Fruit fly (Drosophila melanogaster): ENCODE results near the gene CG9215.

The CG9215 gene

DNA sequence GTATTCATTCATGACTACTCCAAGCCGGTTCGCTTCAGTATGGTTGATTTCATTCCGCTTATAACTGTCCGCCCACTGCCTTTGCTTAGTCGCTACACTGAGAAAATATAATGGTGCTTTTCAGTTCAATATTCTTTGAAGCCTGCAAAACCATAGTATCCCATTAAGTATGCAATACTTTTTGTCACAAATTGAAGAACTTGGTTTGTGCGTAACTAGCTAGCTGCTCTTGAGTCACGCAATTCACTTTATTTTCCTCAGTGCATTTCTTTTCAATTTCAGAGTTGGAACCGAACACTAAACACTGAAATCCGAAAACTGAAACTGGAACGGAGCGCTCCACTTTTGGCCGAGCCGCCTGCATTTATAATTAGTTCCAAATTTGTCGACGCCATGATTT is 17.0 kb upstream of the CG9215 start:
- TF ChIP-seq B-H1 (GFP tag; IDR thresholded peaks at IDR 0.05) = peak; percentile 52
- TF ChIP-seq CG33213 (GFP tag; optimal IDR thresholded peaks at IDR 0.05) = peak; percentile 43
- TF ChIP-seq CG10274 (GFP tag; optimal IDR thresholded peaks at IDR 0.05) = no peak
- no peak for TF ChIP-seq CG2116 (GFP tag; optimal IDR thresholded peaks at IDR 0.05)
- peak; percentile 47 for TF ChIP-seq zfh2 (GFP tag; optimal IDR thresholded peaks at IDR 0.05)
- no peak for TF ChIP-seq hkb (optimal IDR thresholded peaks at IDR 0.05)
- TF ChIP-seq hkb (GFP tag; IDR thresholded peaks at IDR 0.05) = peak; percentile 63; the same call in 1 of the 2 replicates
- no peak for TF ChIP-seq Adf1 (GFP tag; IDR thresholded peaks at IDR 0.05)
- TF ChIP-seq CG31388 (GFP tag; optimal IDR thresholded peaks at IDR 0.05) = no peak
- no peak for TF ChIP-seq Scr (GFP tag; IDR thresholded peaks at IDR 0.05; ENCODE audit: partially characterized antibody)
- no peak for TF ChIP-seq Ravus (GFP tag; IDR thresholded peaks at IDR 0.05)
- TF ChIP-seq salm (tag; optimal IDR thresholded peaks at IDR 0.05) = no peak
- TF ChIP-seq CG1832 (GFP tag; optimal IDR thresholded peaks at IDR 0.05) = no peak
- no peak for TF ChIP-seq dimm (GFP tag; IDR thresholded peaks at IDR 0.05)
- TF ChIP-seq CG4617 (GFP tag; optimal IDR thresholded peaks at IDR 0.05; ENCODE audit: borderline replicate concordance) = no peak
- no peak for TF ChIP-seq CG42726 (GFP tag; IDR thresholded peaks at IDR 0.05; ENCODE audit: partially characterized antibody)
- TF ChIP-seq Fer3 (tag; optimal IDR thresholded peaks at IDR 0.05) = peak; percentile 45
- TF ChIP-seq CG11504 (tag; optimal IDR thresholded peaks at IDR 0.05) = peak; percentile 84
- TF ChIP-seq disco-r (GFP tag; optimal IDR thresholded peaks at IDR 0.05) = no peak
- 0 out of 3 replicates have a peak, but pooled peaks have one; percentile 43 for TF ChIP-seq Dbx (GFP tag; IDR thresholded peaks at IDR 0.05)
- TF ChIP-seq H15 (GFP tag; IDR thresholded peaks at IDR 0.05) = 0 out of 3 replicates have a peak, but pooled peaks have one; percentile 35
- TF ChIP-seq sens (GFP tag) = peak; percentile 79
- peak; percentile 41; the same call in 1 of the 2 replicates for TF ChIP-seq CG10321 (GFP tag; IDR thresholded peaks at IDR 0.05)
- no peak for TF ChIP-seq lbe (GFP tag; optimal IDR thresholded peaks at IDR 0.05)
- peak; percentile 38 for TF ChIP-seq CG10979 (tag; optimal IDR thresholded peaks at IDR 0.05)
- no peak for TF ChIP-seq CG13123 (GFP tag; optimal IDR thresholded peaks at IDR 0.05)
- peak; percentile 23 for TF ChIP-seq CG15601 (tag; optimal IDR thresholded peaks at IDR 0.05)
- TF ChIP-seq HmgZ (tag; optimal IDR thresholded peaks at IDR 0.05) = peak; percentile 12
- no peak for TF ChIP-seq crp (GFP tag; optimal IDR thresholded peaks at IDR 0.05)
- no peak for TF ChIP-seq trem (tag; optimal IDR thresholded peaks at IDR 0.05)
- no peak for TF ChIP-seq yki (optimal IDR thresholded peaks at IDR 0.05)
- TF ChIP-seq CG17186 (GFP tag; optimal IDR thresholded peaks at IDR 0.05) = no peak
- peak; percentile 40 for TF ChIP-seq CG8944 (GFP tag; optimal IDR thresholded peaks at IDR 0.05)
- TF ChIP-seq CG17612 (GFP tag; IDR thresholded peaks at IDR 0.05) = no peak
- TF ChIP-seq tll (GFP tag; optimal IDR thresholded peaks at IDR 0.05) = no peak
- peak; percentile 54 for TF ChIP-seq Antp (GFP tag; optimal IDR thresholded peaks at IDR 0.05)
- no peak for TF ChIP-seq insv (GFP tag; optimal IDR thresholded peaks at IDR 0.05)
- TF ChIP-seq scrt (GFP tag; optimal IDR thresholded peaks at IDR 0.05) = peak; percentile 37
- TF ChIP-seq tx (GFP tag; optimal IDR thresholded peaks at IDR 0.05) = peak; percentile 19
- no peak for TF ChIP-seq CG9797 (GFP tag; optimal IDR thresholded peaks at IDR 0.05)
- TF ChIP-seq lmd (GFP tag; IDR thresholded peaks at IDR 0.05) = peak; percentile 66
- TF ChIP-seq Asciz (GFP tag; optimal IDR thresholded peaks at IDR 0.05) = peak; percentile 31
- TF ChIP-seq CG6854 (GFP tag; optimal IDR thresholded peaks at IDR 0.05) = no peak
- peak; percentile 47 for TF ChIP-seq bcd (GFP tag; optimal IDR thresholded peaks at IDR 0.05)
- TF ChIP-seq row (GFP tag; IDR thresholded peaks at IDR 0.05) = peak; percentile 67
- TF ChIP-seq ase (GFP tag; IDR thresholded peaks at IDR 0.05) = 0 out of 3 replicates have a peak, but pooled peaks have one; percentile 56
- TF ChIP-seq dm (GFP tag; optimal IDR thresholded peaks at IDR 0.05) = no peak
- TF ChIP-seq bowl (GFP tag; IDR thresholded peaks at IDR 0.05) = no peak
- TF ChIP-seq CG9727 (GFP tag; optimal IDR thresholded peaks at IDR 0.05) = no peak
- peak; percentile 68 for TF ChIP-seq Xbp1 (GFP tag; optimal IDR thresholded peaks at IDR 0.05)
- peak; percentile 24; the same call in 1 of the 3 replicates for TF ChIP-seq Optix (GFP tag; IDR thresholded peaks at IDR 0.05)
- TF ChIP-seq Ets97D (GFP tag; optimal IDR thresholded peaks at IDR 0.05) = peak; percentile 7

Measured in whole organism, embryonic.